Worm (Caenorhabditis elegans): ENCODE results near the gene puf-6.

Gene puf-6

ce11 chrII:12995322-12995721 lies 47.9 kb downstream of the puf-6 start:
- no peak for TF ChIP-seq ceh-28 (tag; optimal IDR thresholded peaks at IDR 0.05)
- no peak for TF ChIP-seq ceh-82 (tag; optimal IDR thresholded peaks at IDR 0.05)
- TF ChIP-seq ama-1 (optimal IDR thresholded peaks at IDR 0.05) = peak; percentile 61

- no peak for TF ChIP-seq egl-5 (tag; optimal IDR thresholded peaks at IDR 0.05)
- no peak for TF ChIP-seq ceh-16 (tag; optimal IDR thresholded peaks at IDR 0.05)
- TF ChIP-seq fkh-2 (tag; optimal IDR thresholded peaks at IDR 0.05) = no peak
- TF ChIP-seq ama-1 (optimal IDR thresholded peaks at IDR 0.05) = peak; percentile 85
- peak; percentile 25 for TF ChIP-seq elt-2 (tag; optimal IDR thresholded peaks at IDR 0.05)
- no peak for TF ChIP-seq skn-1 (tag; optimal IDR thresholded peaks at IDR 0.05)
- no peak for TF ChIP-seq eor-1 (tag; optimal IDR thresholded peaks at IDR 0.05)
- no peak for TF ChIP-seq elt-1 (tag; optimal IDR thresholded peaks at IDR 0.05)
- no peak for TF ChIP-seq nfya-1 (tag; optimal IDR thresholded peaks at IDR 0.05; ENCODE audit: insufficient read depth)
- TF ChIP-seq lin-39 (tag; optimal IDR thresholded peaks at IDR 0.05) = no peak
- TF ChIP-seq lin-15B (tag; optimal IDR thresholded peaks at IDR 0.05) = no peak
- no peak for TF ChIP-seq aly-2 (tag; optimal IDR thresholded peaks at IDR 0.05)
- TF ChIP-seq elt-3 (tag; optimal IDR thresholded peaks at IDR 0.05) = no peak
- peak; percentile 39 for TF ChIP-seq nhr-43 (tag; optimal IDR thresholded peaks at IDR 0.05; ENCODE audit: poor library complexity, severe bottlenecking)
- no peak for TF ChIP-seq nhr-28 (tag; optimal IDR thresholded peaks at IDR 0.05)
- no peak for TF ChIP-seq unc-39 (tag; optimal IDR thresholded peaks at IDR 0.05)
- no peak for TF ChIP-seq lsy-12 (tag; optimal IDR thresholded peaks at IDR 0.05)
These were observed 49.0 kb downstream of the puf-6 start for ce11 chrII:12994009-12994788.

- no peak for TF ChIP-seq daf-12 (tag; optimal IDR thresholded peaks at IDR 0.05)
- TF ChIP-seq egl-27 (tag; optimal IDR thresholded peaks at IDR 0.05) = no peak
- no peak for TF ChIP-seq elt-3 (tag; optimal IDR thresholded peaks at IDR 0.05)
- TF ChIP-seq ceh-16 (tag; optimal IDR thresholded peaks at IDR 0.05) = no peak
- TF ChIP-seq tbx-2 (tag; optimal IDR thresholded peaks at IDR 0.05) = no peak
- TF ChIP-seq ztf-4 (tag; optimal IDR thresholded peaks at IDR 0.05) = no peak
- TF ChIP-seq lsy-12 (tag; optimal IDR thresholded peaks at IDR 0.05) = no peak
- TF ChIP-seq R02D3.7 (tag; optimal IDR thresholded peaks at IDR 0.05) = no peak
- no peak for TF ChIP-seq ZK546.5 (tag; optimal IDR thresholded peaks at IDR 0.05)
These were observed 50.3 kb downstream of the puf-6 start for ce11 chrII:12992980-12993379.

- TF ChIP-seq skn-1 (tag; optimal IDR thresholded peaks at IDR 0.05) (no peak), mdl-1 (tag; optimal IDR thresholded peaks at IDR 0.05) (no peak), pha-4 (tag; optimal IDR thresholded peaks at IDR 0.05) (no peak), tbx-2 (tag; optimal IDR thresholded peaks at IDR 0.05) (no peak), lin-15B (tag; optimal IDR thresholded peaks at IDR 0.05) (no peak), ztf-4 (tag; optimal IDR thresholded peaks at IDR 0.05) (no peak), hmg-11 (tag; optimal IDR thresholded peaks at IDR 0.05) (no peak)
These were observed 51.1 kb downstream of the puf-6 start for ce11 chrII:12992193-12992592.

- TF ChIP-seq nhr-25 (tag; optimal IDR thresholded peaks at IDR 0.05) (peak; percentile 62), egl-5 (tag; optimal IDR thresholded peaks at IDR 0.05) (no peak), nhr-237 (tag; optimal IDR thresholded peaks at IDR 0.05) (no peak), ceh-9 (tag; optimal IDR thresholded peaks at IDR 0.05) (no peak), hmg-11 (tag; optimal IDR thresholded peaks at IDR 0.05) (no peak), nhr-76 (tag; optimal IDR thresholded peaks at IDR 0.05) (no peak), fos-1 (tag; optimal IDR thresholded peaks at IDR 0.05) (no peak), nhr-28 (tag; optimal IDR thresholded peaks at IDR 0.05) (no peak), mml-1 (tag; optimal IDR thresholded peaks at IDR 0.05) (no peak), snpc-4 (tag; optimal IDR thresholded peaks at IDR 0.05) (no peak), ceh-16 (tag; optimal IDR thresholded peaks at IDR 0.05) (no peak), ama-1 (optimal IDR thresholded peaks at IDR 0.05) (no peak), elt-1 (tag; optimal IDR thresholded peaks at IDR 0.05) (peak; percentile 71)
These were observed 51.7 kb downstream of the puf-6 start for ce11 chrII:12991594-12991993.
